Worm (Caenorhabditis elegans): ENCODE results near the gene gap-2.
"Not testable (repeated sequence)": the region's sequence is repeated elsewhere in the genome, so short reads cannot be mapped to it uniquely, and the experiment has no call there.

DNA sequence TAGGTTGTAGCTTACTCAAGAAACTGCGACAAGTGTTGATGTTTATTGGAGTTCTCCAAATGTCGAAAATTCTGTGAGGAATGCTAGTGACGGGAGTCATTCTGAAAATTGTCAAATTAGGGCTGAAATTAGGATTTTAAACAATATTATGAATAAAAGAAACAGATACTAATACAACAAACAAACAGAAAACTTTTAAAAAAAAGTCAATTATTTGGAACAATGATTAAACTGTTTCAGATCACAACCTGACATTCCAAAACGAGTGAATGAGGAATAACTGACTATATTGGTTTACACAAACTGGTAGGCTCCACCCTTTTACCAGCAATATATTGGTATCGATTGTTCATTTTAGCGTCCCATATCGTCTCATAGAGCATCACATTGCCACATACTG is 11.4 kb upstream of the gap-2 start, which contains the start of gene ZK899.5:
- TF ChIP-seq F39B2.1 (GFP tag; IDR thresholded peaks at IDR 0.05); madf-8 (GFP tag; conservative IDR thresholded peaks at IDR 0.05); aptf-2 (GFP tag; conservative IDR thresholded peaks at IDR 0.05); mes-4 (tag; optimal IDR thresholded peaks at IDR 0.05); hsf-1 (GFP tag; IDR thresholded peaks at IDR 0.05); hlh-26 (GFP tag; conservative IDR thresholded peaks at IDR 0.05); madf-6 (GFP tag; IDR thresholded peaks at IDR 0.05); tbp1 (GFP tag; optimal IDR thresholded peaks at IDR 0.05); ekl-4 (GFP tag; IDR thresholded peaks at IDR 0.05); xnd-1 (tag; optimal IDR thresholded peaks at IDR 0.05): not testable (repeated sequence)
